Worm (Caenorhabditis elegans) whole organism, young adult: ENCODE data around the gene vha-18.

Experiments used
- F23B12.7 ChIP-seq: sonication (generic microtip); optimal IDR thresholded peaks from 2 replicates; lab custom pipeline; 2017; ENCODE audit warnings: missing genetic modification characterization, mild to moderate bottlenecking, missing compliant biosample characterization, antibody characterized with exemption, moderate library complexity; ENCODE audit not compliant: insufficient read depth
- ZK185.1 ChIP-seq: sonication (generic microtip); optimal IDR thresholded peaks from 2 replicates; lab custom pipeline; 2016; ENCODE audit warnings: mild to moderate bottlenecking, missing genetic modification characterization, missing compliant biosample characterization; ENCODE audit not compliant: poor library complexity, severe bottlenecking
- cebp-2 ChIP-seq: fragments of 200-800 bp; sonication (Bioruptor generic); IDR thresholded peaks from 2 replicates; pipeline ENCODE4 v1.3.6; 2022; ENCODE audit warnings: missing genetic modification characterization, missing compliant biosample characterization
- nhr-90 ChIP-seq: sonication (generic microtip); optimal IDR thresholded peaks from 2 replicates; lab custom pipeline; 2016; ENCODE audit warnings: missing genotype, mild to moderate bottlenecking, missing genetic modification characterization, missing compliant biosample characterization
- unc-62 ChIP-seq: fragments of 150-350 bp; optimal IDR thresholded peaks from 2 replicates; lab custom pipeline; 2014; ENCODE audit warnings: missing biosample characterization, missing genetic modification reagents, missing genetic modification characterization

- no peak for TF ChIP-seq F23B12.7 (tag; lab: Kevin White, UChicago)
- no peak for TF ChIP-seq unc-62 (GFP tag; lab: Kevin White, UChicago)
- TF ChIP-seq ZK185.1, result no peak
- no peak for TF ChIP-seq nhr-90 (tag; lab: Kevin White, UChicago)
- no peak for TF ChIP-seq cebp-2 (GFP tag; lab: Robert Waterston, UW)
Observed at ce11 chrV:8404339-8404738, 8.9 kb downstream of the vha-18 start.
